Fruit fly (Drosophila melanogaster) whole organism, wandering third instar larva: Measurements from ENCODE around the gene CG12115.

Experiments
- Abd-B ChIP-seq: fragments of >200 bp; optimal IDR thresholded peaks from 2 replicates; lab custom pipeline; 2017; ENCODE audit warnings: missing biosample characterization, missing genetic modification characterization
- Hnf4 ChIP-seq: fragments of 200-800 bp; sonication (Bioruptor generic); optimal IDR thresholded peaks from 2 replicates; lab custom pipeline; 2016; ENCODE audit warnings: missing biosample characterization, mild to moderate bottlenecking, missing genetic modification characterization
- OdsH ChIP-seq: fragments of 200-800 bp; sonication (Bioruptor generic); optimal IDR thresholded peaks from 2 replicates; lab custom pipeline; 2016; ENCODE audit warnings: missing biosample characterization, mild to moderate bottlenecking, missing genetic modification characterization
- pan ChIP-seq: fragments of >200 bp; optimal IDR thresholded peaks from 2 replicates; lab custom pipeline; 2017

DNA sequence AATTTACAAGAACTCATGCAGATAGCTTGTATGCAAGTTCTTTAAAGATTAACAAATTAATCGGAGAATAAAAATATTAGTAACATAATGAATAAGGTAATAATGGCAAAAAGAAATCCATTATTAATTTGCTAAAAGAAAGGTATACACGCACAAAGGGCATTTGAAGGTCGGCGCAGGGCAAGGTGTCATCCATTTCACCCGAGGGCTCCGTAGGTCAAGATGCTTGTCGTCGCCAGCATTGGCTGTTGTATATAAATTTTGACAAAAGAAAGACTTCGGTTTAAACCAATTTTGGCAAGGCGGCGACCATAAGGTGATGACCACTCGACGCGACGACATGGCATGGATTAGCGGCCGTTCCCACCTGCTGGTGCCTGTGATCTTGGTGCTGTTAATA is 34.7 kb upstream of the CG12115 start, which contains the start of gene CG15370:
- TF ChIP-seq Hnf4: no peak
- no peak for TF ChIP-seq pan (lab: Kevin White, UChicago)
- no peak for TF ChIP-seq Abd-B (GFP tag; lab: Kevin White, UChicago)
- TF ChIP-seq OdsH (GFP tag; lab: Kevin White, UChicago): no peak
